Fruit fly (Drosophila melanogaster) whole organism: ENCODE results near the gene CG5290.

Experiments used
- CG8478 ChIP-seq: fragments of >200 bp; optimal IDR thresholded peaks from 2 replicates; lab custom pipeline; 2018; ENCODE audit warnings: inconsistent platforms
- Dll ChIP-seq: fragments of >200 bp; optimal IDR thresholded peaks from 2 replicates; lab custom pipeline; 2017
- EcR ChIP-seq, 2 experiments: fragments of >200 bp; optimal IDR thresholded peaks; 2 replicates each; lab custom pipeline; 2017; ENCODE audit warnings: missing biosample characterization in 2 of 2, missing genetic modification characterization in 2 of 2, missing genetic modification reagents in 2 of 2
- pan ChIP-seq: fragments of >200 bp; optimal IDR thresholded peaks from 2 replicates; lab custom pipeline; 2017
- psq ChIP-seq: fragments of >200 bp; optimal IDR thresholded peaks from 2 replicates; lab custom pipeline; 2017
- usp ChIP-seq: fragments of >200 bp; optimal IDR thresholded peaks from 2 replicates; lab custom pipeline; 2017; ENCODE audit warnings: missing biosample characterization, missing genetic modification characterization, mixed read lengths

Gene CG5290

dm6 chr3L:17931887-17932286 lies 19.5 kb upstream of the CG5290 start:
- TF ChIP-seq psq (lab: Kevin White, UChicago) (no peak), EcR (GFP tag; optimal IDR thresholded peaks at IDR 0.05; lab: Kevin White, UChicago) (peak in 1 of 2 experiments; percentile 28), Dll (no peak)

dm6 chr3L:17929697-17930581 lies 17.6 kb upstream of the CG5290 start:
- no peak for TF ChIP-seq usp (GFP tag; lab: Kevin White, UChicago)
- no peak for TF ChIP-seq pan (lab: Kevin White, UChicago)
- no peak for TF ChIP-seq Dll
- TF ChIP-seq psq (lab: Kevin White, UChicago): no peak
- TF ChIP-seq CG8478: no peak
- no peak for TF ChIP-seq EcR (GFP tag; optimal IDR thresholded peaks at IDR 0.05; lab: Kevin White, UChicago)

- TF ChIP-seq Dll (no peak), psq (lab: Kevin White, UChicago) (no peak), usp (GFP tag; lab: Kevin White, UChicago) (no peak), pan (lab: Kevin White, UChicago) (no peak), EcR (GFP tag; optimal IDR thresholded peaks at IDR 0.05; lab: Kevin White, UChicago) (no peak), CG8478 (no peak)
Measured at dm6 chr3L:17928106-17928505, 15.7 kb upstream of the CG5290 start.

dm6 chr3L:17926575-17927276 lies 14.4 kb upstream of the CG5290 start:
- no peak for TF ChIP-seq CG8478
- no peak for TF ChIP-seq usp (GFP tag; lab: Kevin White, UChicago)
- TF ChIP-seq pan (lab: Kevin White, UChicago): no peak
- no peak for TF ChIP-seq Dll
- TF ChIP-seq EcR (GFP tag; optimal IDR thresholded peaks at IDR 0.05; lab: Kevin White, UChicago): peak in 1 of 2 experiments; percentile 66

- TF ChIP-seq pan (lab: Kevin White, UChicago) (no peak), psq (lab: Kevin White, UChicago) (no peak), EcR (GFP tag; optimal IDR thresholded peaks at IDR 0.05; lab: Kevin White, UChicago) (peak in 1 of 2 experiments; percentile 81), CG8478 (no peak)
Measured at dm6 chr3L:17925180-17925753, 12.9 kb upstream of the CG5290 start.

dm6 chr3L:17924005-17924755 lies 11.8 kb upstream of the CG5290 start:
- TF ChIP-seq Dll: no peak
- TF ChIP-seq psq (lab: Kevin White, UChicago): no peak
- no peak for TF ChIP-seq CG8478
- no peak for TF ChIP-seq EcR (GFP tag; optimal IDR thresholded peaks at IDR 0.05; lab: Kevin White, UChicago)
- TF ChIP-seq pan (lab: Kevin White, UChicago): no peak
- TF ChIP-seq usp (GFP tag; lab: Kevin White, UChicago): no peak

- TF ChIP-seq EcR (GFP tag; optimal IDR thresholded peaks at IDR 0.05; lab: Kevin White, UChicago) (no peak), psq (lab: Kevin White, UChicago) (no peak), Dll (no peak)
Measured at dm6 chr3L:17922182-17923102, 10.1 kb upstream of the CG5290 start.

dm6 chr3L:17921462-17921861 lies 9.1 kb upstream of the CG5290 start:
- TF ChIP-seq psq (lab: Kevin White, UChicago) (no peak), EcR (GFP tag; optimal IDR thresholded peaks at IDR 0.05; lab: Kevin White, UChicago) (peak in 1 of 2 experiments; percentile 24), Dll (no peak), CG8478 (no peak)

- TF ChIP-seq psq (lab: Kevin White, UChicago) (no peak), Dll (no peak), usp (GFP tag; lab: Kevin White, UChicago) (no peak), pan (lab: Kevin White, UChicago) (no peak), CG8478 (no peak), EcR (GFP tag; optimal IDR thresholded peaks at IDR 0.05; lab: Kevin White, UChicago) (no peak)
Measured at dm6 chr3L:17917687-17918434, 5.5 kb upstream of the CG5290 start.

- no peak for TF ChIP-seq pan (lab: Kevin White, UChicago)
- TF ChIP-seq Dll: no peak
- TF ChIP-seq EcR (GFP tag; optimal IDR thresholded peaks at IDR 0.05; lab: Kevin White, UChicago): no peak
- TF ChIP-seq CG8478: no peak
- TF ChIP-seq psq (lab: Kevin White, UChicago): no peak
- no peak for TF ChIP-seq usp (GFP tag; lab: Kevin White, UChicago)
Measured at dm6 chr3L:17915792-17916540, 3.6 kb upstream of the CG5290 start.
